Worm (Caenorhabditis elegans) whole organism, mixed stage, embryonic: ENCODE results near the gene B0507.3.

Experiments used
- ceh-39 ChIP-seq: fragments of 150-350 bp; optimal IDR thresholded peaks from 2 replicates; lab custom pipeline; 2014; ENCODE audit warnings: missing biosample characterization, missing genetic modification characterization
- elt-1 ChIP-seq: sonication (generic microtip); optimal IDR thresholded peaks from 2 replicates; lab custom pipeline; 2017; ENCODE audit warnings: missing genetic modification characterization, mild to moderate bottlenecking, missing compliant biosample characterization, antibody characterized with exemption, moderate library complexity, borderline replicate concordance; ENCODE audit not compliant: insufficient read depth
- mab-5 ChIP-seq: fragments of 150-350 bp; optimal IDR thresholded peaks from 2 replicates; lab custom pipeline; 2014; ENCODE audit warnings: missing biosample characterization, missing genetic modification characterization
- mls-2 ChIP-seq: sonication (generic microtip); optimal IDR thresholded peaks from 2 replicates; lab custom pipeline; 2016; ENCODE audit warnings: mild to moderate bottlenecking, missing genetic modification characterization, moderate library complexity, missing compliant biosample characterization
- nhr-12 ChIP-seq: fragments of 150-350 bp; optimal IDR thresholded peaks from 2 replicates; lab custom pipeline; 2014; ENCODE audit warnings: missing biosample characterization, missing genetic modification characterization
- nhr-237 ChIP-seq: fragments of 150-350 bp; optimal IDR thresholded peaks from 2 replicates; lab custom pipeline; 2014; ENCODE audit warnings: missing biosample characterization, missing genetic modification characterization
- nhr-28 ChIP-seq: fragments of 150-350 bp; optimal IDR thresholded peaks from 2 replicates; lab custom pipeline; 2014; ENCODE audit warnings: missing biosample characterization, missing genetic modification characterization
- pha-4 ChIP-seq: fragments of 150-350 bp; optimal IDR thresholded peaks from 2 replicates; lab custom pipeline; 2018; ENCODE audit warnings: missing biosample characterization, missing genetic modification reagents, missing genetic modification characterization
- snpc-4 ChIP-seq: fragments of 150-350 bp; optimal IDR thresholded peaks from 2 replicates; lab custom pipeline; 2014; ENCODE audit warnings: missing biosample characterization, missing genetic modification characterization
- sptf-1 ChIP-seq: sonication (generic microtip); optimal IDR thresholded peaks from 2 replicates; lab custom pipeline; 2017; ENCODE audit warnings: mild to moderate bottlenecking, missing genetic modification characterization, moderate library complexity, missing compliant biosample characterization
- ztf-11 ChIP-seq: fragments of 150-350 bp; optimal IDR thresholded peaks from 2 replicates; lab custom pipeline; 2014; ENCODE audit warnings: missing biosample characterization, missing genetic modification characterization

DNA sequence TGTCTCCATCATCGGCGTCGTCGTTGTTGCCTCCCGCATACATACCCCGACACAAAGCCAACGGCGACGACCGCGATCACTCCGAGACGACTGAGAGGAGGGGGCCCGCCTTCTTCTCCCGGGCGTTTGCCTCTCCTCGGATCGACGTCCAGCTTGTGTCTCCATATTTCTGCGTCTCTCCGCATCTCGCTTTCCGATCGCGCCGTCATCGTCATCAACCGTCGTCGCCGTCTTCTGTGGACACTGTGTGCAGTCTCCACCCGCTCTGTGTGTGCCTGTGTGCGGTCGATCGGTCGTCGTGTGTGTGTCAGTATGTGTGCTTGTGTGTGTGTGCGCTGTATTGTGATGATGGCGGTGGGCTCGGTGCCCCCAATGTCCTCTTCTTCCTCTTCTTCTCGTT lies 16.8 kb downstream of the B0507.3 start:
- peak; percentile 77 for TF ChIP-seq sptf-1 (tag; lab: Kevin White, UChicago)
- TF ChIP-seq mab-5 (tag; lab: Kevin White, UChicago): no peak
- TF ChIP-seq nhr-237 (tag; lab: Kevin White, UChicago): no peak
- peak; percentile 8 for TF ChIP-seq ceh-39 (tag; lab: Kevin White, UChicago)
- no peak for TF ChIP-seq nhr-12 (tag; lab: Kevin White, UChicago)
- peak; percentile 66 for TF ChIP-seq pha-4
- no peak for TF ChIP-seq nhr-28 (tag; lab: Kevin White, UChicago)
- no peak for TF ChIP-seq snpc-4 (tag; lab: Kevin White, UChicago)
- no peak for TF ChIP-seq elt-1
- TF ChIP-seq mls-2 (tag; lab: Kevin White, UChicago): peak; percentile 46
- peak; percentile 91 for TF ChIP-seq ztf-11 (tag; lab: Kevin White, UChicago)
